Fruit fly (Drosophila melanogaster): Measurements from ENCODE around the gene CG32686.

Gene CG32686

DNA sequence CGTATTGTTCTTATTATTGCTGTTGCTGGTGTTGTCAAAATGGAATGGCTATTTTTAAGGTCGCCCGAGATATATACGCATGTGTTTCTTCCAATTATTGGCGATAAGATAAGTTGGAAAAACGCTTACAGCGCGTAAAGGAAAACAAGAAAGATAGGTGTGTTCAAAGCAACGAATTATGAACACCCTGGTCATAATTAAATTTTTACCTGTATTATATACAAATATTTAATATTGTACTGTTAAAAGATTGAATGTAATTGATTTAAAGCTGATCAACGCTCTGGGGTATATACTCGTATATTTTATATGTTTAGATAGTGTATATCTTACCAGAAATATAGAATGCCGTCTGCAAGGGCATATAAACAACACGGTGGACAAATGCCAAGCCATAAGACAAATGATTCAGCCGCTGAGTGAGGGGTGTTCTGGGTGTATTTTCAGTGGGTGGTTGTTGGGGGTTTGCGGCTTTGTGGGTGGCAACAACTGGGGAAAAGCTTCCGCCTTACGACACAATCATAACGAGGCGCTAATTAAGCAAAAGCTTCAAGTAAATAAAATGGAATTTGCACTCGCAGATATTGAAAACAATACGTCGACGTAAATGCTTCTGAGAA lies 22.5 kb upstream of the CG32686 start (continued):
- TF ChIP-seq CG6276 (GFP tag; optimal IDR thresholded peaks at IDR 0.05): no peak
- peak; percentile 15 for TF ChIP-seq CG34406 (GFP tag; optimal IDR thresholded peaks at IDR 0.05)
- TF ChIP-seq Met (GFP tag; optimal IDR thresholded peaks at IDR 0.05): peak; percentile 27
- no peak for TF ChIP-seq Sox15 (GFP tag; optimal IDR thresholded peaks at IDR 0.05)
- 0 out of 3 replicates have a peak, but pooled peaks have one; percentile 28 for TF ChIP-seq CG6163 (GFP tag; IDR thresholded peaks at IDR 0.05)
- TF ChIP-seq CG3919 (GFP tag; optimal IDR thresholded peaks at IDR 0.05): no peak
- TF ChIP-seq Gug (GFP tag; IDR thresholded peaks at IDR 0.05): 0 out of 2 replicates have a peak, but pooled peaks have one; percentile 17
- TF ChIP-seq Hr39 (GFP tag; optimal IDR thresholded peaks at IDR 0.05): peak; percentile 2
- no peak for TF ChIP-seq CG1621 (tag; optimal IDR thresholded peaks at IDR 0.05)
- peak; percentile 13 for TF ChIP-seq CG32006 (GFP tag; optimal IDR thresholded peaks at IDR 0.05)
- TF ChIP-seq CG31627 (GFP tag; optimal IDR thresholded peaks at IDR 0.05): peak; percentile 12
- peak; percentile 5 for TF ChIP-seq fkh (GFP tag; optimal IDR thresholded peaks at IDR 0.05)
- no peak for TF ChIP-seq pdm3 (GFP tag; optimal IDR thresholded peaks at IDR 0.05)
- TF ChIP-seq fd85E (GFP tag; optimal IDR thresholded peaks at IDR 0.05): no peak
- TF ChIP-seq CG7368 (GFP tag; optimal IDR thresholded peaks at IDR 0.05): no peak
- no peak for TF ChIP-seq CG16779 (tag; optimal IDR thresholded peaks at IDR 0.05)
- no peak for TF ChIP-seq dsx (GFP tag; optimal IDR thresholded peaks at IDR 0.05; ENCODE audit: poor library complexity, severe bottlenecking)
- TF ChIP-seq Eip78C (GFP tag): peak; percentile 71
- TF ChIP-seq Sox14 (GFP tag; optimal IDR thresholded peaks at IDR 0.05): no peak
- TF ChIP-seq Blimp-1 (GFP tag; optimal IDR thresholded peaks at IDR 0.05): no peak
- peak; percentile 84 for TF ChIP-seq svp (GFP tag)
- TF ChIP-seq Ets96B (tag; optimal IDR thresholded peaks at IDR 0.05): no peak
- peak; percentile 32 for TF ChIP-seq lz (GFP tag; optimal IDR thresholded peaks at IDR 0.05)
- TF ChIP-seq Smox (GFP tag; optimal IDR thresholded peaks at IDR 0.05): peak; percentile 47
- no peak for TF ChIP-seq CG11762 (GFP tag; optimal IDR thresholded peaks at IDR 0.05; ENCODE audit: insufficient read depth)
- TF ChIP-seq Hr4 (GFP tag; optimal IDR thresholded peaks at IDR 0.05): no peak
- TF ChIP-seq Sox102F (GFP tag; optimal IDR thresholded peaks at IDR 0.05): peak; percentile 15
- no peak for TF ChIP-seq Eip75B (GFP tag; optimal IDR thresholded peaks at IDR 0.05)
- no peak for TF ChIP-seq CG8632 (GFP tag; optimal IDR thresholded peaks at IDR 0.05)
- TF ChIP-seq fd59A (GFP tag; optimal IDR thresholded peaks at IDR 0.05): no peak
- no peak for TF ChIP-seq OdsH (GFP tag; optimal IDR thresholded peaks at IDR 0.05)
- TF ChIP-seq dac (GFP tag; optimal IDR thresholded peaks at IDR 0.05): no peak

DNA sequence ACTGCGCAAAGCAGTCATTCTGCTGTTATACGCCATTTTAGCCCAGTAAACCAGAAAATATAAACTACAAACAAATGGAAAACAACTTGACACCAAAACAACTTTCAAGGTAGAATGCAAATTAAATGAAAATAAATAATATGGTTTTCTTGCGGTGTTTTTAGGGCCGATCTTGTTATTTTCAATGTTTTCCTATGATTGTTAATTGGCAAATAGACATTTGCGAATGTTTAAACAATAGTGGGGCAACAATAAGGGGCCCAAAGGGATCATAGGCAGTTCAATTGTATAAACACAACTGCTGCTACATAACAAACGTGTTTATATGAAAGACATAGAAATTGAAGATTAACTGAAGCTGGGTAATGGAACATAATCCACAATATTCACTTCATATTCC lies 21.7 kb upstream of the CG32686 start:
- TF ChIP-seq fkh (GFP tag; optimal IDR thresholded peaks at IDR 0.05) (peak; percentile 19), fd85E (GFP tag; optimal IDR thresholded peaks at IDR 0.05) (no peak), svp (GFP tag) (no peak), Eip78C (GFP tag) (no peak), vri (GFP tag; optimal IDR thresholded peaks at IDR 0.05) (no peak), CG10631 (GFP tag; optimal IDR thresholded peaks at IDR 0.05) (no peak), Met (GFP tag; optimal IDR thresholded peaks at IDR 0.05) (no peak)

DNA sequence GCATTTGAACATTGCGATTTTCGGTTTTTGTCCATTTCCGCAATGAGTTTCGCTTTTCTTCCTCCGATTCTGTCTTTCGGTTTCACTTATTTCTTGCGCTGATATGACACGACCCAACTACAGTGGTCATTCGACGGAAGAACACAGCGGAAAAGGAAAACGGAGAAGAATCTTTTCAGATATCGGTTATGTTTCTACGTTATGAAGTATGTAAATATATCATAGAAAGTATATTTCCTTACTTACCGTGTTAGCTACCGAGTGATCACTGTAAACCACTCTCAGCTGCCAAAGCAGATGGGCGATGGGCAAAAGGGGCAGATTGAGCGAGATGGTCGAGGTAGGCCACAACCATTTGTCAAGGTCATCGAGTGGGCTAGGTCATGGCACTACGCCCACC lies 12.6 kb upstream of the CG32686 start:
- TF ChIP-seq CG31627 (GFP tag; optimal IDR thresholded peaks at IDR 0.05): peak; percentile 61
- TF ChIP-seq achi (GFP tag; optimal IDR thresholded peaks at IDR 0.05): peak; percentile 41
- TF ChIP-seq Hr39 (GFP tag; optimal IDR thresholded peaks at IDR 0.05): peak; percentile 78
- peak; percentile 63 for TF ChIP-seq pdm3 (GFP tag; optimal IDR thresholded peaks at IDR 0.05)
- TF ChIP-seq CG10669 (GFP tag; optimal IDR thresholded peaks at IDR 0.05): peak; percentile 28
- TF ChIP-seq CG8319 (GFP tag; optimal IDR thresholded peaks at IDR 0.05): peak; percentile 43
- TF ChIP-seq CG15336 (GFP tag; IDR thresholded peaks at IDR 0.05): peak; percentile 51; the same call in 1 of the 2 replicates
- peak; percentile 52 for TF ChIP-seq Eip75B (GFP tag; optimal IDR thresholded peaks at IDR 0.05)
- TF ChIP-seq dsx (GFP tag; optimal IDR thresholded peaks at IDR 0.05; ENCODE audit: poor library complexity, severe bottlenecking): no peak
- TF ChIP-seq Gug (GFP tag; IDR thresholded peaks at IDR 0.05): no peak
- peak; percentile 36; the same call in 1 of the 3 replicates for TF ChIP-seq CG8119 (GFP tag; IDR thresholded peaks at IDR 0.05)
- no peak for TF ChIP-seq CG6276 (GFP tag; optimal IDR thresholded peaks at IDR 0.05)
- peak; percentile 68; the same call in 2 of the 3 replicates for TF ChIP-seq CG6163 (GFP tag; IDR thresholded peaks at IDR 0.05)
- TF ChIP-seq Hr4 (GFP tag; optimal IDR thresholded peaks at IDR 0.05): peak; percentile 42
- no peak for TF ChIP-seq Hr38 (GFP tag; optimal IDR thresholded peaks at IDR 0.05)
- no peak for TF ChIP-seq CG4318 (GFP tag; optimal IDR thresholded peaks at IDR 0.05)
- no peak for TF ChIP-seq fd59A (GFP tag; optimal IDR thresholded peaks at IDR 0.05)
- TF ChIP-seq CG16779 (tag; optimal IDR thresholded peaks at IDR 0.05): no peak
- peak; percentile 40 for TF ChIP-seq CG34406 (GFP tag; optimal IDR thresholded peaks at IDR 0.05)
- TF ChIP-seq CG11294 (GFP tag; IDR thresholded peaks at IDR 0.05): 0 out of 2 replicates have a peak, but pooled peaks have one; percentile 16
- TF ChIP-seq Eip78C (GFP tag): peak; percentile 74
- peak; percentile 20 for TF ChIP-seq Sox15 (GFP tag; optimal IDR thresholded peaks at IDR 0.05)
- peak; percentile 58 for TF ChIP-seq CG3919 (GFP tag; optimal IDR thresholded peaks at IDR 0.05)
- TF ChIP-seq ss (GFP tag; optimal IDR thresholded peaks at IDR 0.05): no peak
- no peak for TF ChIP-seq Blimp-1 (GFP tag; optimal IDR thresholded peaks at IDR 0.05)
- peak; percentile 44 for TF ChIP-seq CG6792 (GFP tag; optimal IDR thresholded peaks at IDR 0.05)
- TF ChIP-seq acj6 (GFP tag; optimal IDR thresholded peaks at IDR 0.05): peak; percentile 53
- peak; percentile 55 for TF ChIP-seq Met (GFP tag; optimal IDR thresholded peaks at IDR 0.05)
